Worm (Caenorhabditis elegans) whole organism, late embryonic: ENCODE measurements around the gene pqn-89.

Source experiments
- ceh-22 ChIP-seq: sonication (generic microtip); optimal IDR thresholded peaks from 2 replicates; lab custom pipeline; 2017; ENCODE audit warnings: missing biosample characterization, missing genetic modification characterization
- elt-2 ChIP-seq: sonication (generic microtip); optimal IDR thresholded peaks from 2 replicates; lab custom pipeline; 2016; ENCODE audit warnings: missing genetic modification reagents, missing genetic modification characterization, missing compliant biosample characterization
- pag-3 ChIP-seq: sonication (generic microtip); optimal IDR thresholded peaks from 2 replicates; lab custom pipeline; 2016; ENCODE audit warnings: missing compliant biosample characterization, missing genetic modification characterization, borderline replicate concordance
- pha-4 ChIP-seq: fragments of 150-350 bp; optimal IDR thresholded peaks from 2 replicates; lab custom pipeline; 2018; ENCODE audit warnings: missing biosample characterization, missing genetic modification reagents, missing genetic modification characterization
- pros-1 ChIP-seq: fragments of 150-350 bp; optimal IDR thresholded peaks from 2 replicates; lab custom pipeline; 2014; ENCODE audit warnings: missing biosample characterization, missing genetic modification reagents, missing genetic modification characterization
- tbx-7 ChIP-seq: sonication (generic microtip); optimal IDR thresholded peaks from 2 replicates; lab custom pipeline; 2016; ENCODE audit warnings: missing genotype, missing genetic modification characterization, missing compliant biosample characterization

ce11 chrIV:6502725-6503124, 3.8 kb upstream of the pqn-89 start:
- TF ChIP-seq ceh-22 (tag; lab: Kevin White, UChicago) (no peak), pros-1 (tag; lab: Kevin White, UChicago) (no peak), pha-4 (tag; lab: Kevin White, UChicago) (no peak), elt-2 (tag; lab: Kevin White, UChicago) (peak; percentile 26), tbx-7 (tag; lab: Kevin White, UChicago) (no peak), pag-3 (tag; lab: Kevin White, UChicago) (no peak)
